Fruit fly (Drosophila melanogaster) whole organism, prepupa: ENCODE results near the gene AP-1gamma.

Source experiments
- Blimp-1 ChIP-seq: fragments of 200-800 bp; sonication (Bioruptor generic); optimal IDR thresholded peaks from 3 replicates; lab custom pipeline; 2017; ENCODE audit warnings: missing biosample characterization, missing genetic modification characterization, mild to moderate bottlenecking, moderate library complexity, missing genetic modification reagents
- CG34406 ChIP-seq: fragments of 200-800 bp; sonication (Bioruptor generic); optimal IDR thresholded peaks from 3 replicates; lab custom pipeline; 2016; ENCODE audit warnings: missing biosample characterization, missing genetic modification characterization
- CG3919 ChIP-seq: fragments of 200-800 bp; sonication (Bioruptor generic); optimal IDR thresholded peaks from 3 replicates; lab custom pipeline; 2016; ENCODE audit warnings: missing biosample characterization, missing genetic modification characterization
- CG6276 ChIP-seq: fragments of 200-800 bp; sonication (Bioruptor generic); optimal IDR thresholded peaks from 2 replicates; lab custom pipeline; 2017; ENCODE audit warnings: missing biosample characterization, mild to moderate bottlenecking, missing genetic modification characterization
- CG6854 ChIP-seq: fragments of 200-800 bp; sonication (Bioruptor generic); optimal IDR thresholded peaks from 2 replicates; lab custom pipeline; 2017; ENCODE audit warnings: missing biosample characterization, mild to moderate bottlenecking, missing genetic modification characterization
- Eip75B ChIP-seq: fragments of 200-800 bp; sonication (Bioruptor generic); optimal IDR thresholded peaks from 3 replicates; lab custom pipeline; 2016; ENCODE audit warnings: missing biosample characterization, missing genetic modification characterization
- Eip93F ChIP-seq: fragments of 200-800 bp; sonication (Bioruptor generic); optimal IDR thresholded peaks from 2 replicates; lab custom pipeline; 2016; ENCODE audit warnings: missing biosample characterization, mild to moderate bottlenecking, missing genetic modification characterization
- Hr39 ChIP-seq: fragments of 200-800 bp; sonication (Bioruptor generic); optimal IDR thresholded peaks from 2 replicates; lab custom pipeline; 2016; ENCODE audit warnings: missing biosample characterization, missing genetic modification characterization
- OdsH ChIP-seq: fragments of 200-800 bp; sonication (Bioruptor generic); optimal IDR thresholded peaks from 3 replicates; lab custom pipeline; 2016; ENCODE audit warnings: missing biosample characterization, missing genetic modification characterization
- Sox102F ChIP-seq: fragments of 200-800 bp; sonication (Bioruptor generic); optimal IDR thresholded peaks from 2 replicates; lab custom pipeline; 2016; ENCODE audit warnings: missing biosample characterization, mild to moderate bottlenecking, missing genetic modification characterization
- Sox15 ChIP-seq: fragments of 200-800 bp; sonication (Bioruptor generic); optimal IDR thresholded peaks from 3 replicates; lab custom pipeline; 2016; ENCODE audit warnings: missing biosample characterization, missing genetic modification characterization
- achi ChIP-seq: fragments of 200-800 bp; sonication (Bioruptor generic); optimal IDR thresholded peaks from 3 replicates; lab custom pipeline; 2016; ENCODE audit warnings: missing biosample characterization, missing genetic modification characterization
- lz ChIP-seq: fragments of 200-800 bp; sonication (Bioruptor generic); optimal IDR thresholded peaks from 3 replicates; lab custom pipeline; 2016; ENCODE audit warnings: missing biosample characterization, missing genetic modification characterization
- net ChIP-seq: fragments of 200-800 bp; sonication (Bioruptor generic); optimal IDR thresholded peaks from 3 replicates; lab custom pipeline; 2016; ENCODE audit warnings: missing biosample characterization, missing genetic modification characterization

DNA sequence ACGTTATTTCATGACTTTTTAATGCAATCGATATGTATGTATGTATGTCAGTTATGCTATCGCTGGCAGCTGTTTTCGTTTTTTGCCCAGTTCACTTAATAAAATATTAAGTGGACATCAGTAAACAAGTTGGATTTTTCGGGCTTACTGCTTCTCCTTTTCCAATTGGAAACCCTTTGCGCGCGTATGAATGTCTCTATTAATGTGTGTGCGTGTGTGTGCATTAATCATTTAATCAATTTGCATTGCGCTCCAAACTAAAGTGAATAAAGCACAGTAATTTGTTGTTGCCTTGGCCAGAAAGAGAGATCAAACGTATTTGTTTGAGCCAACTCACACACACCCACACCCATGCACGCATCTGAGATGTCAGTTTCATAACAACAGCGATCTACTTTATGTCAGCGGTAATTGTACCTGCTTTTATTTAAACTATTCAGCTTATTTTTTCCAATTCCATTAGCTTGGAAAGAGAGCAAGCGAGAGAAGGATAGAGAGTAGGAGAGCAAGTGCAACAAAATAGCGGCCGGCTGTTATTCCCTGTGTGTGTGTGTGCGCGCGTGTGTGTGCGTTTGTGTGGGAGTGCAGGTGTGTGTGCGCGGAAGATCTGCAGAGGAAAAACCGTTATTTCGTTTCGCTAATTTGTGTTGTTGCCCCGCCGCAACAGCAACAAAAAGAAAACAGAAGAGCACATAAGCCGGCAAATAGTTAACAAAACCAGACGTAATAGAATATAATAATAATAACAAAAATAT lies 1.8 kb downstream of the AP-1gamma start:
- TF ChIP-seq Hr39 (no peak), Blimp-1 (GFP tag; lab: Kevin White, UChicago) (no peak), CG3919 (GFP tag; lab: Kevin White, UChicago) (no peak), CG6276 (no peak), Sox102F (GFP tag; lab: Kevin White, UChicago) (no peak), CG34406 (GFP tag; lab: Kevin White, UChicago) (no peak), OdsH (GFP tag; lab: Kevin White, UChicago) (no peak), Eip93F (no peak), net (GFP tag; lab: Kevin White, UChicago) (no peak), CG6854 (no peak), Sox15 (no peak), achi (GFP tag; lab: Kevin White, UChicago) (no peak), Eip75B (GFP tag; lab: Kevin White, UChicago) (no peak), lz (GFP tag; lab: Kevin White, UChicago) (no peak)
